Fruit fly (Drosophila melanogaster) whole organism, embryonic: ENCODE data around the gene SrpRbeta.

ENCODE experiments used
- CG34376 ChIP-seq: fragments of 200-800 bp; sonication (Bioruptor generic); optimal IDR thresholded peaks from 2 replicates; lab custom pipeline; 2018; ENCODE audit warnings: missing biosample characterization, mild to moderate bottlenecking, missing genetic modification characterization
- CG8089 ChIP-seq: fragments of 200-800 bp; sonication (Bioruptor generic); optimal IDR thresholded peaks from 3 replicates; lab custom pipeline; 2016; ENCODE audit warnings: missing biosample characterization, missing genetic modification characterization
- Dref ChIP-seq: fragments of 200-800 bp; sonication (Bioruptor generic); IDR thresholded peaks from 2 replicates; pipeline ENCODE4 v1.3.6; 2022; ENCODE audit warnings: missing biosample characterization, missing genetic modification characterization
- tna ChIP-seq: fragments of 200-800 bp; sonication (Bioruptor generic); IDR thresholded peaks from 2 replicates; pipeline ENCODE4 v1.3.6; 2022; ENCODE audit warnings: missing biosample characterization, missing genetic modification characterization; ENCODE audit not compliant: partially characterized antibody

dm6 chr3L:8684419-8685081 lies 35.5 kb downstream of the SrpRbeta start:
- TF ChIP-seq tna (GFP tag; lab: Robert Waterston, UW), result no peak
- TF ChIP-seq CG34376 (GFP tag; lab: Kevin White, UChicago), result no peak
- TF ChIP-seq Dref (GFP tag; lab: Robert Waterston, UW), result no peak
- no peak for TF ChIP-seq CG8089 (GFP tag; lab: Kevin White, UChicago)
